Fruit fly (Drosophila melanogaster) whole organism, embryonic: ENCODE results near the gene CG13373.

ENCODE experiments used
- Aef1 ChIP-seq: fragments of 200-800 bp; sonication (Bioruptor generic); IDR thresholded peaks from 3 replicates; pipeline ENCODE4 v1.3.6; 2022; ENCODE audit warnings: missing biosample characterization, missing genetic modification characterization
- CG10209 ChIP-seq: fragments of 200-800 bp; sonication (Bioruptor generic); optimal IDR thresholded peaks from 3 replicates; lab custom pipeline; 2017; ENCODE audit warnings: missing biosample characterization, mild to moderate bottlenecking, missing genetic modification characterization, missing genetic modification reagents
- CG10543 ChIP-seq: fragments of 200-800 bp; sonication (Bioruptor generic); optimal IDR thresholded peaks from 3 replicates; lab custom pipeline; 2017; ENCODE audit warnings: missing biosample characterization, mild to moderate bottlenecking, missing genetic modification characterization, moderate library complexity
- CG10654 ChIP-seq: fragments of 200-800 bp; sonication (Bioruptor generic); optimal IDR thresholded peaks from 2 replicates; lab custom pipeline; 2016; ENCODE audit warnings: missing biosample characterization, missing genetic modification characterization
- CG1233 ChIP-seq: fragments of 200-800 bp; sonication (Bioruptor generic); optimal IDR thresholded peaks from 4 replicates; lab custom pipeline; 2018; ENCODE audit warnings: missing biosample characterization, mild to moderate bottlenecking, missing genetic modification characterization
- CG1529 ChIP-seq: fragments of 200-800 bp; sonication (Bioruptor generic); optimal IDR thresholded peaks from 3 replicates; lab custom pipeline; 2018; ENCODE audit warnings: missing biosample characterization, missing genetic modification characterization
- CG17359 ChIP-seq: fragments of 200-800 bp; sonication (Bioruptor generic); optimal IDR thresholded peaks from 3 replicates; lab custom pipeline; 2018; ENCODE audit warnings: missing biosample characterization, mild to moderate bottlenecking, missing genetic modification characterization, moderate library complexity
- CG18599 ChIP-seq: fragments of 200-800 bp; sonication (Bioruptor generic); optimal IDR thresholded peaks from 3 replicates; lab custom pipeline; 2017; ENCODE audit warnings: missing biosample characterization, missing genetic modification characterization, mild to moderate bottlenecking, moderate library complexity, missing genetic modification reagents
- CG2678 ChIP-seq: fragments of 200-800 bp; sonication (Bioruptor generic); optimal IDR thresholded peaks from 3 replicates; lab custom pipeline; 2019; ENCODE audit warnings: missing biosample characterization, mild to moderate bottlenecking, missing genetic modification characterization, moderate library complexity
- CG2875 ChIP-seq: fragments of 200-800 bp; sonication (Bioruptor generic); optimal IDR thresholded peaks from 2 replicates; lab custom pipeline; 2017; ENCODE audit warnings: missing biosample characterization, mild to moderate bottlenecking, missing genetic modification characterization, missing genetic modification reagents
- CG8290 ChIP-seq, 3 experiments: fragments of 200-800 bp; sonication (Bioruptor generic); optimal IDR thresholded peaks; 2 replicates each; lab custom pipeline; 2016 to 2019; ENCODE audit warnings: missing biosample characterization in 3 of 3, missing genetic modification characterization in 3 of 3, mild to moderate bottlenecking in 2 of 3, moderate library complexity in 1 of 3
- CG8944 ChIP-seq: fragments of 200-800 bp; sonication (Bioruptor generic); optimal IDR thresholded peaks from 3 replicates; lab custom pipeline; 2016; ENCODE audit warnings: missing biosample characterization, missing genetic modification characterization
- CrebB ChIP-seq: fragments of 200-800 bp; sonication (Bioruptor generic); optimal IDR thresholded peaks from 3 replicates; lab custom pipeline; 2018; ENCODE audit warnings: missing biosample characterization, mild to moderate bottlenecking, missing genetic modification characterization
- E2f2 ChIP-seq: fragments of 200-800 bp; sonication (Bioruptor generic); IDR thresholded peaks from 2 replicates; pipeline ENCODE4 v1.3.6; 2022; ENCODE audit warnings: missing biosample characterization, missing genetic modification characterization
- Ets65A ChIP-seq: fragments of 200-800 bp; sonication (Bioruptor generic); peaks from one replicate; lab custom pipeline; 2016; ENCODE audit warnings: missing biosample characterization, missing genetic modification characterization
- Fer3 ChIP-seq: fragments of 200-800 bp; sonication (Bioruptor generic); optimal IDR thresholded peaks from 2 replicates; lab custom pipeline; 2018; ENCODE audit warnings: missing biosample characterization, mild to moderate bottlenecking, missing genetic modification characterization, moderate library complexity
- Hey ChIP-seq: fragments of 200-800 bp; sonication (Bioruptor generic); optimal IDR thresholded peaks from 3 replicates; lab custom pipeline; 2018; ENCODE audit warnings: missing biosample characterization, mild to moderate bottlenecking, missing genetic modification characterization
- Hmr ChIP-seq: fragments of 200-800 bp; sonication (Bioruptor generic); optimal IDR thresholded peaks from 3 replicates; lab custom pipeline; 2017; ENCODE audit warnings: mild to moderate bottlenecking, missing biosample characterization, missing genetic modification reagents, missing genetic modification characterization
- Lpt ChIP-seq: fragments of >200 bp; optimal IDR thresholded peaks from 2 replicates; lab custom pipeline; 2018; ENCODE audit warnings: missing biosample characterization, missing genetic modification characterization
- Optix ChIP-seq: fragments of 200-800 bp; sonication (Bioruptor generic); IDR thresholded peaks from 3 replicates; pipeline ENCODE4 v1.3.6; 2022; ENCODE audit warnings: missing biosample characterization, missing genetic modification characterization
- PHDP ChIP-seq: fragments of 200-800 bp; sonication (Bioruptor generic); optimal IDR thresholded peaks from 3 replicates; lab custom pipeline; 2018; ENCODE audit warnings: missing biosample characterization, mild to moderate bottlenecking, missing genetic modification characterization, moderate library complexity
- ac ChIP-seq: fragments of 200-800 bp; sonication (Bioruptor generic); optimal IDR thresholded peaks from 3 replicates; lab custom pipeline; 2017; ENCODE audit warnings: missing biosample characterization, mild to moderate bottlenecking, missing genetic modification characterization
- cad ChIP-seq: fragments of >200 bp; optimal IDR thresholded peaks from 2 replicates; lab custom pipeline; 2017; ENCODE audit warnings: missing biosample characterization, missing genetic modification characterization
- cas ChIP-seq: fragments of 200-800 bp; sonication (Bioruptor generic); IDR thresholded peaks from 2 replicates; pipeline ENCODE4 v1.3.6; 2022; ENCODE audit warnings: missing biosample characterization, missing genetic modification characterization
- caup ChIP-seq: fragments of 200-800 bp; sonication (Bioruptor generic); optimal IDR thresholded peaks from 3 replicates; lab custom pipeline; 2017; ENCODE audit warnings: missing biosample characterization, mild to moderate bottlenecking, missing genetic modification characterization, moderate library complexity; ENCODE audit not compliant: severe bottlenecking
- chinmo ChIP-seq: fragments of 200-800 bp; sonication (Bioruptor generic); IDR thresholded peaks from 4 replicates; pipeline ENCODE4 v1.3.6; 2022; ENCODE audit warnings: missing biosample characterization, missing genetic modification characterization; ENCODE audit not compliant: partially characterized antibody
- crc ChIP-seq: fragments of 200-800 bp; sonication (Bioruptor generic); optimal IDR thresholded peaks from 2 replicates; lab custom pipeline; 2016; ENCODE audit warnings: missing biosample characterization, missing genetic modification characterization
- crol ChIP-seq: fragments of 200-800 bp; sonication (Bioruptor generic); IDR thresholded peaks from 2 replicates; pipeline ENCODE4 v1.3.6; 2022; ENCODE audit warnings: missing biosample characterization, missing genetic modification characterization
- cwo ChIP-seq: fragments of 200-800 bp; sonication (Bioruptor generic); optimal IDR thresholded peaks from 3 replicates; lab custom pipeline; 2017; ENCODE audit warnings: missing biosample characterization, missing genetic modification characterization, mild to moderate bottlenecking, moderate library complexity, missing genetic modification reagents
- dysf ChIP-seq: fragments of 200-800 bp; sonication (Bioruptor generic); IDR thresholded peaks from 3 replicates; pipeline ENCODE4 v1.3.6; 2022; ENCODE audit warnings: missing biosample characterization, missing genetic modification characterization
- gem ChIP-seq: fragments of 200-800 bp; sonication (Bioruptor generic); optimal IDR thresholded peaks from 2 replicates; lab custom pipeline; 2019; ENCODE audit warnings: missing biosample characterization, mild to moderate bottlenecking, missing genetic modification characterization, moderate library complexity
- jing ChIP-seq: fragments of 200-800 bp; sonication (Bioruptor generic); optimal IDR thresholded peaks from 2 replicates; lab custom pipeline; 2018; ENCODE audit warnings: missing biosample characterization, mild to moderate bottlenecking, missing genetic modification characterization
- lab ChIP-seq: fragments of 200-800 bp; sonication (Bioruptor generic); optimal IDR thresholded peaks from 3 replicates; lab custom pipeline; 2017; ENCODE audit warnings: missing biosample characterization, missing genetic modification characterization, mild to moderate bottlenecking, moderate library complexity, missing genetic modification reagents
- lilli ChIP-seq: fragments of 200-800 bp; sonication (Bioruptor generic); optimal IDR thresholded peaks from 3 replicates; lab custom pipeline; 2016; ENCODE audit warnings: missing biosample characterization, missing genetic modification characterization
- mirr ChIP-seq: fragments of 200-800 bp; sonication (Bioruptor generic); optimal IDR thresholded peaks from 3 replicates; lab custom pipeline; 2018; ENCODE audit warnings: missing biosample characterization, mild to moderate bottlenecking, missing genetic modification characterization
- nerfin-2 ChIP-seq: fragments of 200-800 bp; sonication (Bioruptor generic); IDR thresholded peaks from 2 replicates; pipeline ENCODE4 v1.3.6; 2022; ENCODE audit warnings: missing biosample characterization, missing genetic modification characterization; ENCODE audit not compliant: partially characterized antibody
- phol ChIP-seq: fragments of 200-800 bp; sonication (Bioruptor generic); optimal IDR thresholded peaks from 3 replicates; lab custom pipeline; 2018; ENCODE audit warnings: missing biosample characterization, mild to moderate bottlenecking, missing genetic modification characterization, moderate library complexity
- schlank ChIP-seq: fragments of 200-800 bp; sonication (Bioruptor generic); optimal IDR thresholded peaks from 2 replicates; lab custom pipeline; 2018; ENCODE audit warnings: missing biosample characterization, mild to moderate bottlenecking, missing genetic modification characterization
- sens ChIP-seq: fragments of 200-800 bp; sonication (Bioruptor generic); peaks from one replicate; lab custom pipeline; 2016; ENCODE audit warnings: missing biosample characterization, missing genetic modification characterization
- unpg ChIP-seq: fragments of 200-800 bp; sonication (Bioruptor generic); optimal IDR thresholded peaks from 3 replicates; lab custom pipeline; 2018; ENCODE audit warnings: missing biosample characterization, mild to moderate bottlenecking, missing genetic modification characterization, moderate library complexity
- vvl ChIP-seq: fragments of 200-800 bp; sonication (Bioruptor generic); IDR thresholded peaks from 2 replicates; pipeline ENCODE4 v1.3.6; 2022; ENCODE audit warnings: missing biosample characterization, missing genetic modification characterization

Gene CG13373

DNA sequence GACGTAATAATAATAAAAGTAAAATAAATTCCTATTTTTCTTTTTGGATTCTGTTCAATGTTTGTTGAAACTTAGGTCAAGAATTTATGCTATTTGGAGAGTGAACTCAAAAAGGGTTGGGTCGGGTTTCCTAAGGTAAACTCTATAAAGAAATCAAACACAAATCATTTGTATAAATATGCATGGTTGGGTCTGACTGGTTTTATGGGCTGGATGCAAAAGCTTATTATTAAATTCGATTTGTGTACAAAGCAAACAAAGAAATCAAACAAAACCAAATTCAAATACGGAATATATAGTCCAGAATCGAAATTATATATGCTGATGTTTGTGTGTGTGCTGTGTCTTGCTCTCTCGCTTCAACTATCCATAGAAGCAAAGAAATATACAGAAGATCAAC, 38.9 kb downstream of the CG13373 start (continued):
- TF ChIP-seq cad (GFP tag; lab: Kevin White, UChicago) (no peak), E2f2 (no peak), crol (GFP tag; lab: Robert Waterston, UW) (no peak), Hey (no peak), Aef1 (GFP tag; lab: Robert Waterston, UW) (no peak), dysf (no peak; the same call in 2 of the 3 replicates), CG8290 (GFP tag; optimal IDR thresholded peaks at IDR 0.05; lab: Kevin White, UChicago) (no peak), CG8290 (tag; optimal IDR thresholded peaks at IDR 0.05; lab: Kevin White, UChicago) (peak in 1 of 2 experiments; percentile 73), Fer3 (tag; lab: Kevin White, UChicago) (peak; percentile 45), jing (GFP tag; lab: Kevin White, UChicago) (no peak), Lpt (no peak), CG17359 (peak; percentile 35), CG2678 (tag; lab: Kevin White, UChicago) (peak; percentile 48), mirr (peak; percentile 21), nerfin-2 (GFP tag; lab: Robert Waterston, UW) (no peak), CG10543 (GFP tag; lab: Kevin White, UChicago) (peak; percentile 28), CG8944 (GFP tag; lab: Kevin White, UChicago) (no peak), crc (GFP tag; lab: Kevin White, UChicago) (no peak), unpg (peak; percentile 16), CG10654 (GFP tag; lab: Kevin White, UChicago) (no peak), PHDP (peak; percentile 66), caup (GFP tag; lab: Kevin White, UChicago) (peak; percentile 66), Hmr (GFP tag; lab: Kevin White, UChicago) (peak; percentile 64), CG1529 (GFP tag; lab: Kevin White, UChicago) (no peak), lab (GFP tag; lab: Kevin White, UChicago) (peak; percentile 78), cwo (GFP tag; lab: Kevin White, UChicago) (no peak), CG18599 (GFP tag; lab: Kevin White, UChicago) (peak; percentile 44), sens (GFP tag; lab: Kevin White, UChicago) (peak; percentile 71), CG2875 (GFP tag; lab: Kevin White, UChicago) (no peak), CG1233 (GFP tag; lab: Kevin White, UChicago) (peak; percentile 12), gem (tag; lab: Kevin White, UChicago) (peak; percentile 36), CrebB (tag; lab: Kevin White, UChicago) (peak; percentile 35), Optix (GFP tag; lab: Robert Waterston, UW) (no peak), CG10209 (GFP tag; lab: Kevin White, UChicago) (peak; percentile 16), phol (tag; lab: Kevin White, UChicago) (no peak), lilli (no peak), schlank (peak; percentile 18)

- 0 out of 2 replicates have a peak, but pooled peaks have one; percentile 17 for TF ChIP-seq cas (GFP tag; lab: Robert Waterston, UW)
- peak; percentile 55 for TF ChIP-seq ac
- no peak for TF ChIP-seq vvl (GFP tag; lab: Robert Waterston, UW)
- TF ChIP-seq chinmo (GFP tag; lab: Robert Waterston, UW): no peak
- TF ChIP-seq Ets65A (GFP tag; lab: Kevin White, UChicago): peak; percentile 77
Observed at dm6 chrX:518858-519257, 42.1 kb downstream of the CG13373 start.
